Fruit fly (Drosophila melanogaster) whole organism, embryonic: Measurements from ENCODE around the gene sif.

Source experiments
- Adf1 ChIP-seq: fragments of 200-800 bp; sonication (Bioruptor generic); IDR thresholded peaks from 2 replicates; pipeline ENCODE4 v1.3.6; 2022; ENCODE audit warnings: missing biosample characterization, missing genetic modification characterization
- Antp ChIP-seq: fragments of 200-800 bp; sonication (Bioruptor generic); optimal IDR thresholded peaks from 3 replicates; lab custom pipeline; 2016; ENCODE audit warnings: missing biosample characterization, missing genetic modification characterization
- Asciz ChIP-seq: fragments of 200-800 bp; sonication (Bioruptor generic); optimal IDR thresholded peaks from 2 replicates; lab custom pipeline; 2017; ENCODE audit warnings: missing biosample characterization, mild to moderate bottlenecking, missing genetic modification characterization, missing genetic modification reagents
- CG14014 ChIP-seq: fragments of 200-800 bp; sonication (Bioruptor generic); IDR thresholded peaks from 2 replicates; pipeline ENCODE4 v1.3.6; 2022; ENCODE audit warnings: missing biosample characterization, missing genetic modification characterization
- CG14965 ChIP-seq: fragments of 200-800 bp; sonication (Bioruptor generic); optimal IDR thresholded peaks from 2 replicates; lab custom pipeline; 2016; ENCODE audit warnings: missing biosample characterization, missing genetic modification characterization, borderline replicate concordance
- CG15696 ChIP-seq: fragments of 200-800 bp; sonication (Bioruptor generic); optimal IDR thresholded peaks from 2 replicates; lab custom pipeline; 2019; ENCODE audit warnings: missing biosample characterization, mild to moderate bottlenecking, missing genetic modification characterization, moderate library complexity
- CG17359 ChIP-seq: fragments of 200-800 bp; sonication (Bioruptor generic); optimal IDR thresholded peaks from 3 replicates; lab custom pipeline; 2018; ENCODE audit warnings: missing biosample characterization, mild to moderate bottlenecking, missing genetic modification characterization, moderate library complexity
- CG17568 ChIP-seq: fragments of 200-800 bp; sonication (Bioruptor generic); optimal IDR thresholded peaks from 2 replicates; lab custom pipeline; 2018; ENCODE audit warnings: missing biosample characterization, mild to moderate bottlenecking, missing genetic modification characterization, moderate library complexity
- CG2712 ChIP-seq: fragments of 200-800 bp; optimal IDR thresholded peaks from 3 replicates; lab custom pipeline; 2019; ENCODE audit warnings: missing biosample characterization, mild to moderate bottlenecking, missing genetic modification characterization, moderate library complexity
- CG3407 ChIP-seq: fragments of 200-800 bp; sonication (Bioruptor generic); optimal IDR thresholded peaks from 2 replicates; lab custom pipeline; 2018; ENCODE audit warnings: missing biosample characterization, mild to moderate bottlenecking, missing genetic modification characterization
- CG34376 ChIP-seq: fragments of 200-800 bp; sonication (Bioruptor generic); optimal IDR thresholded peaks from 2 replicates; lab custom pipeline; 2018; ENCODE audit warnings: missing biosample characterization, mild to moderate bottlenecking, missing genetic modification characterization
- CG34422 ChIP-seq: fragments of 200-800 bp; sonication (Bioruptor generic); IDR thresholded peaks from 3 replicates; pipeline ENCODE4 v1.3.6; 2022; ENCODE audit warnings: missing biosample characterization, missing genetic modification characterization
- CG4360 ChIP-seq: fragments of 200-800 bp; sonication (Bioruptor generic); IDR thresholded peaks from 2 replicates; pipeline ENCODE4 v1.3.6; 2022; ENCODE audit warnings: missing biosample characterization, missing genetic modification characterization
- CG6254 ChIP-seq: fragments of 200-800 bp; sonication (Bioruptor generic); optimal IDR thresholded peaks from 3 replicates; lab custom pipeline; 2017; ENCODE audit warnings: mild to moderate bottlenecking, missing biosample characterization, missing genetic modification reagents, missing genetic modification characterization
- Deaf1 ChIP-seq: fragments of 200-800 bp; optimal IDR thresholded peaks from 3 replicates; lab custom pipeline; 2019; ENCODE audit warnings: missing biosample characterization, mild to moderate bottlenecking, missing genetic modification characterization, moderate library complexity
- Ets65A ChIP-seq: fragments of 200-800 bp; sonication (Bioruptor generic); peaks from one replicate; lab custom pipeline; 2016; ENCODE audit warnings: missing biosample characterization, missing genetic modification characterization
- Hand ChIP-seq: fragments of 200-800 bp; sonication (Bioruptor generic); optimal IDR thresholded peaks from 2 replicates; lab custom pipeline; 2017; ENCODE audit warnings: mild to moderate bottlenecking, missing biosample characterization, missing genetic modification reagents, missing genetic modification characterization
- Hr39 ChIP-seq: fragments of >200 bp; optimal IDR thresholded peaks from 2 replicates; lab custom pipeline; 2017
- MTF-1 ChIP-seq: fragments of 200-800 bp; sonication (Bioruptor generic); optimal IDR thresholded peaks from 2 replicates; lab custom pipeline; 2018; ENCODE audit warnings: missing biosample characterization, mild to moderate bottlenecking, missing genetic modification characterization, borderline replicate concordance
- Pdp1 ChIP-seq, 2 experiments: fragments of 200-800 bp; sonication (Bioruptor generic); optimal IDR thresholded peaks; 3 replicates each; lab custom pipeline; 2016; ENCODE audit warnings: missing biosample characterization in 2 of 2, missing genetic modification characterization in 2 of 2, mild to moderate bottlenecking in 1 of 2, moderate library complexity in 1 of 2
- Rfx ChIP-seq: fragments of 200-800 bp; sonication (Bioruptor generic); IDR thresholded peaks from 2 replicates; pipeline ENCODE4 v1.3.6; 2022; ENCODE audit warnings: missing biosample characterization, missing genetic modification characterization
- ato ChIP-seq: fragments of 200-800 bp; sonication (Bioruptor generic); IDR thresholded peaks from 2 replicates; pipeline ENCODE4 v1.3.6; 2022; ENCODE audit warnings: missing biosample characterization, missing genetic modification characterization; ENCODE audit not compliant: partially characterized antibody
- chinmo ChIP-seq: fragments of 200-800 bp; sonication (Bioruptor generic); IDR thresholded peaks from 4 replicates; pipeline ENCODE4 v1.3.6; 2022; ENCODE audit warnings: missing biosample characterization, missing genetic modification characterization; ENCODE audit not compliant: partially characterized antibody
- crol ChIP-seq: fragments of 200-800 bp; sonication (Bioruptor generic); IDR thresholded peaks from 2 replicates; pipeline ENCODE4 v1.3.6; 2022; ENCODE audit warnings: missing biosample characterization, missing genetic modification characterization
- crp ChIP-seq, 2 experiments: fragments of 200-800 bp; sonication (Bioruptor generic); optimal IDR thresholded peaks; 2 replicates in 1 of 2; 3 replicates in 1 of 2; lab custom pipeline; 2017; ENCODE audit warnings: missing biosample characterization in 2 of 2, missing genetic modification characterization in 2 of 2, mild to moderate bottlenecking in 1 of 2, moderate library complexity in 1 of 2
- dan ChIP-seq: fragments of 200-800 bp; sonication (Bioruptor generic); IDR thresholded peaks from 2 replicates; pipeline ENCODE4 v1.3.6; 2022; ENCODE audit warnings: missing biosample characterization, missing genetic modification characterization
- emc ChIP-seq: fragments of 200-800 bp; sonication (Bioruptor generic); optimal IDR thresholded peaks from 2 replicates; lab custom pipeline; 2016; ENCODE audit warnings: missing biosample characterization, missing genetic modification characterization
- ewg ChIP-seq: fragments of 200-800 bp; sonication (Bioruptor generic); optimal IDR thresholded peaks from 3 replicates; lab custom pipeline; 2017; ENCODE audit warnings: mild to moderate bottlenecking, missing biosample characterization, missing genetic modification reagents, missing genetic modification characterization
- gce ChIP-seq: fragments of 200-800 bp; sonication (Bioruptor generic); IDR thresholded peaks from 3 replicates; pipeline ENCODE4 v1.3.6; 2022; ENCODE audit warnings: missing biosample characterization, missing genetic modification characterization
- grau ChIP-seq: fragments of 200-800 bp; optimal IDR thresholded peaks from 3 replicates; lab custom pipeline; 2019; ENCODE audit warnings: missing biosample characterization, mild to moderate bottlenecking, missing genetic modification characterization, moderate library complexity
- kah ChIP-seq: fragments of 200-800 bp; sonication (Bioruptor generic); optimal IDR thresholded peaks from 2 replicates; lab custom pipeline; 2018; ENCODE audit warnings: missing biosample characterization, mild to moderate bottlenecking, missing genetic modification characterization
- onecut ChIP-seq: fragments of 200-800 bp; sonication (Bioruptor generic); IDR thresholded peaks from 2 replicates; pipeline ENCODE4 v1.3.6; 2022; ENCODE audit warnings: missing biosample characterization, missing genetic modification characterization
- phol ChIP-seq: fragments of 200-800 bp; sonication (Bioruptor generic); optimal IDR thresholded peaks from 3 replicates; lab custom pipeline; 2018; ENCODE audit warnings: missing biosample characterization, mild to moderate bottlenecking, missing genetic modification characterization, moderate library complexity
- run ChIP-seq: fragments of 200-800 bp; sonication (Bioruptor generic); optimal IDR thresholded peaks from 3 replicates; lab custom pipeline; 2018; ENCODE audit warnings: missing biosample characterization, mild to moderate bottlenecking, missing genetic modification characterization
- scrt ChIP-seq: fragments of 200-800 bp; sonication (Bioruptor generic); optimal IDR thresholded peaks from 2 replicates; lab custom pipeline; 2018; ENCODE audit warnings: missing biosample characterization, mild to moderate bottlenecking, missing genetic modification characterization, moderate library complexity
- slou ChIP-seq: fragments of 200-800 bp; sonication (Bioruptor generic); optimal IDR thresholded peaks from 3 replicates; lab custom pipeline; 2016; ENCODE audit warnings: missing biosample characterization, missing genetic modification characterization
- ssp ChIP-seq: fragments of 200-800 bp; sonication (Bioruptor generic); IDR thresholded peaks from 2 replicates; pipeline ENCODE4 v1.3.6; 2022; ENCODE audit warnings: missing biosample characterization, missing genetic modification characterization
- unc-4 ChIP-seq: fragments of 200-800 bp; sonication (Bioruptor generic); IDR thresholded peaks from 2 replicates; pipeline ENCODE4 v1.3.6; 2022; ENCODE audit warnings: missing biosample characterization, missing genetic modification characterization; ENCODE audit not compliant: partially characterized antibody

sif gene

DNA sequence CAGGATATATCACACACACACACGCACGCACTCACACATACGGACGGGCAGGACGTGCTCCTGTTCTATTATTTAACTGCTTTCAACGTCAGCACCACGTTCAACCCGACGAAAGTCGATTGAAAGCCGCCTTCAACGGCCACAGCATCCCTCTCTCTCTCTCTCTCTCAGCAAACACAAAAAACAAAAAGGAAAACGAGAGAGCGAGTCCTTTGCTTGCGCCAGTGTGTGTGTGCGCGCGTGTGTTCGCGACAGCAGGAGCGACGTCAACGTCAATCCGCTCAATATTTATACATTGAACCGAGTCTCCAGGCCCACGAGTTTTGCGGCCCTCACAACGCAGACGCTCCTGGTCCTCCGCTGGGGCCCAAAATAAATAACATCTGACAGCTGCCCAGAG lies 7.7 kb downstream of the sif start (continued):
- TF ChIP-seq ewg (GFP tag; lab: Kevin White, UChicago), result peak; percentile 28
- peak; percentile 6 for TF ChIP-seq CG34376 (GFP tag; lab: Kevin White, UChicago)
- no peak for TF ChIP-seq phol (tag; lab: Kevin White, UChicago)
- no peak for TF ChIP-seq crp (GFP tag; optimal IDR thresholded peaks at IDR 0.05; lab: Kevin White, UChicago)
- peak; percentile 19; the same call in 1 of the 2 replicates for TF ChIP-seq onecut (GFP tag; lab: Robert Waterston, UW)
- TF ChIP-seq CG4360 (GFP tag; lab: Robert Waterston, UW), result no peak
- peak; percentile 52 for TF ChIP-seq Hand (GFP tag; lab: Kevin White, UChicago)
- TF ChIP-seq slou (GFP tag; lab: Kevin White, UChicago), result no peak
- TF ChIP-seq MTF-1, result no peak
- no peak for TF ChIP-seq CG17359 (tag; lab: Kevin White, UChicago)
- TF ChIP-seq scrt (GFP tag; lab: Kevin White, UChicago), result peak; percentile 19
- no peak for TF ChIP-seq kah (GFP tag; lab: Kevin White, UChicago)

DNA sequence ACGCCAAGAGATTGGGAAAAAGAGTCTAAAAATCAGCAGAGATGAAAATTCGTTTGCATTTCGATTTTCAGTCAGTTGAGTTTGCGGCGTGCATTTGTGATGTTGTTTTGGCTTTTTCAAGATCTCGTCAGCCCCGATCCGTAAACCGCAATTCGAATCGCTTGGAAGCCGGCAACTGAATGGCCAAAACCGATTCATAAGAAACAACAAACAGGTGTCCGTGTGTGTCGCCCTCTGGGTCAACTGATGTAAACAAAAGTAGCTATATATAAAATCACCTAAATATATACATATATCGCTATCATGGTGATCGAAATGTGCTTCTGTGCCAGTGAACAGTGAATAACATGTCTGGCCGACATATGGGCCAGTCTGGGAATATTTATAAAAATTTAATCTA lies 9.1 kb downstream of the sif start:
- no peak for TF ChIP-seq CG6254
- TF ChIP-seq CG34422 (GFP tag; lab: Robert Waterston, UW), result peak; percentile 33; the same call in 1 of the 3 replicates
- TF ChIP-seq gce (GFP tag; lab: Robert Waterston, UW), result no peak
- TF ChIP-seq Pdp1 (GFP tag; optimal IDR thresholded peaks at IDR 0.05; lab: Kevin White, UChicago), result no peak
- TF ChIP-seq kah (GFP tag; lab: Kevin White, UChicago), result peak; percentile 96
- TF ChIP-seq emc (GFP tag; lab: Kevin White, UChicago), result no peak

DNA sequence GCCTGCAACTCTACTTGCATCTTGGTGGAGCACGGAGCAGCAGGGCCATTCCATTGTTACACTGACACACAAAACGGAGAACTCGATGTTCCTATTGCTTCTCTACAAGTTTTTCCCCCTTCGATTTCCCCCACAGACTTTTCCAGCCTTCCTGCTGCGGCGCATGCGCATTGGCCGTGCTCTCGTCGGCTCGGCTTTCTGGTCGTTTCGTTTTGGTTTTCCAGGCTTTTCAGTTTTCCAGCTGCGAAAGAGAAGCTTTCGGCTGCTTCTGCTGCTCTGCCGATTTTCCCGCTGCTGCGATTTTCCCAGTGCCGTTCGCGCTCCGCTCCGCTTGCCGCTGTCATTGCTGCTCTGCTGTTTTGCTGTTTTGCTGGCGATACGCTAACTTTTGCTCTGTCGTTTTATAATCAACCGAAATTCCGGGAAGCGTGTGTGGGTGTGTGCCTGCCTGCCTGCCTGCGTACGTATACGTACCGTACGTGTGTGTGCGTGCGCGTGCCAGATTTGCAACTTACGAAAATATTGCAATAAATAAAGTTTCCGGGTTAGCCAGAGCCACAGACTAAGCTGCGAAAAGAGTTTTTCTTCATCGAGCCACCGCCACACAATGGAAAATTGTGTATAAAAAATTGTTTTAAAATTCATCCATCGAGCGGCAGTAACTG lies 20.7 kb downstream of the sif start:
- TF ChIP-seq grau, result no peak
- TF ChIP-seq ewg (GFP tag; lab: Kevin White, UChicago), result peak; percentile 79
- TF ChIP-seq Antp (GFP tag; lab: Kevin White, UChicago), result no peak
- peak; percentile 90 for TF ChIP-seq Hr39 (lab: Kevin White, UChicago)
- TF ChIP-seq CG14965 (GFP tag; lab: Kevin White, UChicago), result no peak
- no peak for TF ChIP-seq ssp (GFP tag; lab: Robert Waterston, UW)
- TF ChIP-seq slou (GFP tag; lab: Kevin White, UChicago), result no peak
- 0 out of 4 replicates have a peak, but pooled peaks have one; percentile 38 for TF ChIP-seq chinmo (GFP tag; lab: Robert Waterston, UW)
- peak; percentile 42 for TF ChIP-seq Ets65A (GFP tag; lab: Kevin White, UChicago)
- TF ChIP-seq CG15696, result no peak
- TF ChIP-seq Rfx (GFP tag; lab: Robert Waterston, UW), result no peak
- TF ChIP-seq CG2712, result no peak
- TF ChIP-seq CG3407 (GFP tag; lab: Kevin White, UChicago), result no peak
- TF ChIP-seq dan (GFP tag; lab: Robert Waterston, UW), result no peak
- no peak for TF ChIP-seq unc-4 (GFP tag; lab: Robert Waterston, UW)
- no peak for TF ChIP-seq CG17568 (GFP tag; lab: Kevin White, UChicago)
- no peak for TF ChIP-seq ato (GFP tag; lab: Robert Waterston, UW)
- TF ChIP-seq run (tag; lab: Kevin White, UChicago), result no peak
- peak; percentile 63; the same call in 1 of the 2 replicates for TF ChIP-seq Adf1
- no peak for TF ChIP-seq CG14014 (GFP tag; lab: Robert Waterston, UW)
- 0 out of 2 replicates have a peak, but pooled peaks have one; percentile 13 for TF ChIP-seq crol
- no peak for TF ChIP-seq CG34422 (GFP tag; lab: Robert Waterston, UW)
- TF ChIP-seq Deaf1 (tag; lab: Kevin White, UChicago), result peak; percentile 81
- no peak for TF ChIP-seq Asciz
- TF ChIP-seq, all 482 proteins: peak for 7
